Fruit fly (Drosophila melanogaster) whole organism, pupa: Measurements from ENCODE around the gene CG13784.

Experiments used
- CG34367 ChIP-seq: fragments of 200-800 bp; sonication (Bioruptor generic); optimal IDR thresholded peaks from 2 replicates; lab custom pipeline; 2018; ENCODE audit warnings: missing biosample characterization, mild to moderate bottlenecking, missing genetic modification characterization
- EcR ChIP-seq: fragments of 200-800 bp; sonication (Bioruptor generic); optimal IDR thresholded peaks from 3 replicates; lab custom pipeline; 2019; ENCODE audit warnings: missing biosample characterization, missing genetic modification characterization, mild to moderate bottlenecking, moderate library complexity, missing genetic modification reagents
- fd96Ca ChIP-seq: fragments of 200-800 bp; sonication (Bioruptor generic); IDR thresholded peaks from 3 replicates; pipeline ENCODE4 v1.3.6; 2022; ENCODE audit warnings: missing biosample characterization, missing genetic modification characterization
- gl ChIP-seq: fragments of 200-800 bp; sonication (Bioruptor generic); optimal IDR thresholded peaks from 2 replicates; lab custom pipeline; 2018; ENCODE audit warnings: missing biosample characterization, mild to moderate bottlenecking, missing genetic modification characterization

DNA sequence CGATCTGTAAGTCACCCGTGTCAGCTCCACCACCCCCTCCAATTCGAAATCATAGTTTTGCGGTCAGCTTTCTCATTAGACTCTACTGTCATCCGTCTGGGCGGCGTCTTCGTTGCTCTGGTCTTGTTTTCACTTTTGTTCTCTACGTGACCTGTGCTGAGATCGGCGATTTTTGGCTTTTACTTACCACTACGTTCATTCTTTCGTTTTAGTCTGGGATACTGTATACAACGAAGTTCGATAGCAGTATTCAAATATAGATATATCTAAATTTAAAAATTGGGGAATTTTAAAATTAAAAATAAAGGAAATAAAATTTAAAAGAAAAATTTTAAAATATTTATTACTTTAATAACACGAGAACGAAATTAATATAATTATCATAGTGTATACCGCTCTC is 33.0 kb upstream of the CG13784 start, which contains the start of gene CG13786:
- no peak for TF ChIP-seq fd96Ca (GFP tag; lab: Robert Waterston, UW)
- TF ChIP-seq EcR (GFP tag; lab: Kevin White, UChicago): no peak
- no peak for TF ChIP-seq gl
- TF ChIP-seq CG34367 (tag; lab: Kevin White, UChicago): no peak
